Worm (Caenorhabditis elegans) whole organism, mixed stage, embryonic: ENCODE results near the gene hdl-1.

Experiments used
- elt-1 ChIP-seq: sonication (generic microtip); optimal IDR thresholded peaks from 2 replicates; lab custom pipeline; 2017; ENCODE audit warnings: missing genetic modification characterization, mild to moderate bottlenecking, missing compliant biosample characterization, antibody characterized with exemption, moderate library complexity, borderline replicate concordance; ENCODE audit not compliant: insufficient read depth
- mep-1 ChIP-seq: fragments of 150-350 bp; optimal IDR thresholded peaks from 2 replicates; lab custom pipeline; 2017; ENCODE audit warnings: missing biosample characterization, missing genetic modification reagents, missing genetic modification characterization, inconsistent platforms
- snpc-4 ChIP-seq: fragments of 150-350 bp; optimal IDR thresholded peaks from 2 replicates; lab custom pipeline; 2014; ENCODE audit warnings: missing biosample characterization, missing genetic modification characterization
- sptf-1 ChIP-seq: sonication (generic microtip); optimal IDR thresholded peaks from 2 replicates; lab custom pipeline; 2017; ENCODE audit warnings: mild to moderate bottlenecking, missing genetic modification characterization, moderate library complexity, missing compliant biosample characterization
- unc-39 ChIP-seq: fragments of 150-350 bp; optimal IDR thresholded peaks from 2 replicates; lab custom pipeline; 2014; ENCODE audit warnings: missing biosample characterization, missing genetic modification characterization
- unc-62 ChIP-seq: fragments of 150-350 bp; optimal IDR thresholded peaks from 2 replicates; lab custom pipeline; 2014; ENCODE audit warnings: missing biosample characterization, missing genetic modification reagents, missing genetic modification characterization

- TF ChIP-seq snpc-4 (tag; lab: Kevin White, UChicago), result no peak
- no peak for TF ChIP-seq unc-39 (tag; lab: Kevin White, UChicago)
- TF ChIP-seq mep-1 (tag; lab: Kevin White, UChicago), result no peak
- TF ChIP-seq sptf-1 (tag; lab: Kevin White, UChicago), result no peak
- TF ChIP-seq unc-62 (GFP tag; lab: Kevin White, UChicago), result no peak
- no peak for TF ChIP-seq elt-1 (tag; lab: Kevin White, UChicago)
These were observed 6.8 kb upstream of the hdl-1 start for ce11 chrIV:11956387-11956786.
